Fruit fly (Drosophila melanogaster) whole organism, embryonic: ENCODE measurements around the gene CG10194.

Experiments used
- Aef1 ChIP-seq: fragments of 200-800 bp; sonication (Bioruptor generic); IDR thresholded peaks from 3 replicates; pipeline ENCODE4 v1.3.6; 2022; ENCODE audit warnings: missing biosample characterization, missing genetic modification characterization
- Atf-2 ChIP-seq: fragments of 200-800 bp; sonication (Bioruptor generic); optimal IDR thresholded peaks from 2 replicates; lab custom pipeline; 2016; ENCODE audit warnings: missing biosample characterization, missing genetic modification characterization
- Atf3 ChIP-seq: fragments of 200-800 bp; sonication (Bioruptor generic); optimal IDR thresholded peaks from 3 replicates; lab custom pipeline; 2016; ENCODE audit warnings: missing biosample characterization, missing genetic modification characterization
- Atf6 ChIP-seq: fragments of 200-800 bp; sonication (Bioruptor generic); IDR thresholded peaks from 2 replicates; pipeline ENCODE4 v1.3.6; 2022; ENCODE audit warnings: missing biosample characterization, missing genetic modification characterization
- CG11504 ChIP-seq: fragments of 200-800 bp; sonication (Bioruptor generic); optimal IDR thresholded peaks from 3 replicates; lab custom pipeline; 2019; ENCODE audit warnings: missing biosample characterization, mild to moderate bottlenecking, missing genetic modification characterization, moderate library complexity
- CG12104 ChIP-seq: fragments of 200-800 bp; sonication (Bioruptor generic); optimal IDR thresholded peaks from 3 replicates; lab custom pipeline; 2016; ENCODE audit warnings: missing biosample characterization, missing genetic modification characterization
- CG12391 ChIP-seq: fragments of 200-800 bp; sonication (Bioruptor generic); optimal IDR thresholded peaks from 3 replicates; lab custom pipeline; 2018; ENCODE audit warnings: missing biosample characterization, mild to moderate bottlenecking, missing genetic modification characterization, moderate library complexity
- CG13296 ChIP-seq: fragments of 200-800 bp; sonication (Bioruptor generic); optimal IDR thresholded peaks from 3 replicates; lab custom pipeline; 2018; ENCODE audit warnings: missing biosample characterization, mild to moderate bottlenecking, missing genetic modification characterization
- CG13775 ChIP-seq: fragments of 200-800 bp; sonication (Bioruptor generic); optimal IDR thresholded peaks from 3 replicates; lab custom pipeline; 2017; ENCODE audit warnings: missing biosample characterization, mild to moderate bottlenecking, missing genetic modification characterization
- CG13894 ChIP-seq: fragments of 200-800 bp; sonication (Bioruptor generic); optimal IDR thresholded peaks from 3 replicates; lab custom pipeline; 2018; ENCODE audit warnings: missing biosample characterization, mild to moderate bottlenecking, missing genetic modification characterization, moderate library complexity
- CG14050 ChIP-seq: fragments of 200-800 bp; sonication (Bioruptor generic); IDR thresholded peaks from 3 replicates; pipeline ENCODE4 v1.3.6; 2022; ENCODE audit warnings: missing biosample characterization, missing genetic modification characterization
- CG14710 ChIP-seq: fragments of 200-800 bp; sonication (Bioruptor generic); optimal IDR thresholded peaks from 3 replicates; lab custom pipeline; 2019; ENCODE audit warnings: missing biosample characterization, mild to moderate bottlenecking, missing genetic modification characterization, moderate library complexity
- CG17359 ChIP-seq: fragments of 200-800 bp; sonication (Bioruptor generic); optimal IDR thresholded peaks from 3 replicates; lab custom pipeline; 2018; ENCODE audit warnings: missing biosample characterization, mild to moderate bottlenecking, missing genetic modification characterization, moderate library complexity
- CG1792 ChIP-seq: fragments of 200-800 bp; sonication (Bioruptor generic); optimal IDR thresholded peaks from 2 replicates; lab custom pipeline; 2016; ENCODE audit warnings: missing biosample characterization, missing genetic modification characterization
- CG18011 ChIP-seq: fragments of 200-800 bp; sonication (Bioruptor generic); optimal IDR thresholded peaks from 2 replicates; lab custom pipeline; 2017; ENCODE audit warnings: missing biosample characterization, missing genetic modification characterization, mild to moderate bottlenecking, moderate library complexity, missing genotype
- CG18262 ChIP-seq: fragments of 200-800 bp; optimal IDR thresholded peaks from 3 replicates; lab custom pipeline; 2019; ENCODE audit warnings: missing biosample characterization, mild to moderate bottlenecking, missing genetic modification characterization, moderate library complexity
- CG2712 ChIP-seq: fragments of 200-800 bp; optimal IDR thresholded peaks from 3 replicates; lab custom pipeline; 2019; ENCODE audit warnings: missing biosample characterization, mild to moderate bottlenecking, missing genetic modification characterization, moderate library complexity
- CG32767 ChIP-seq: fragments of 200-800 bp; sonication (Bioruptor generic); IDR thresholded peaks from 2 replicates; pipeline ENCODE4 v1.3.6; 2022; ENCODE audit warnings: missing biosample characterization, missing genetic modification characterization
- CG3281 ChIP-seq: fragments of 200-800 bp; sonication (Bioruptor generic); optimal IDR thresholded peaks from 3 replicates; lab custom pipeline; 2017; ENCODE audit warnings: missing biosample characterization, mild to moderate bottlenecking, missing genetic modification characterization
- CG3995 ChIP-seq: fragments of 200-800 bp; sonication (Bioruptor generic); optimal IDR thresholded peaks from 3 replicates; lab custom pipeline; 2016; ENCODE audit warnings: missing biosample characterization, missing genetic modification characterization
- CG7745 ChIP-seq: fragments of 200-800 bp; sonication (Bioruptor generic); optimal IDR thresholded peaks from 2 replicates; lab custom pipeline; 2018; ENCODE audit warnings: missing biosample characterization, mild to moderate bottlenecking, missing genetic modification characterization, moderate library complexity
- CG7839 ChIP-seq: fragments of 200-800 bp; sonication (Bioruptor generic); optimal IDR thresholded peaks from 3 replicates; lab custom pipeline; 2018; ENCODE audit warnings: missing biosample characterization, mild to moderate bottlenecking, missing genetic modification characterization, moderate library complexity
- D19B ChIP-seq: fragments of 200-800 bp; sonication (Bioruptor generic); optimal IDR thresholded peaks from 2 replicates; lab custom pipeline; 2017; ENCODE audit warnings: missing biosample characterization, mild to moderate bottlenecking, missing genetic modification characterization
- Dbx ChIP-seq: fragments of 200-800 bp; sonication (Bioruptor generic); IDR thresholded peaks from 3 replicates; pipeline ENCODE4 v1.3.6; 2022; ENCODE audit warnings: missing biosample characterization, missing genetic modification characterization
- Dll ChIP-seq: fragments of 200-800 bp; sonication (Bioruptor generic); IDR thresholded peaks from 4 replicates; pipeline ENCODE4 v1.3.6; 2022; ENCODE audit warnings: missing biosample characterization, missing genetic modification characterization; ENCODE audit not compliant: partially characterized antibody
- Gsc ChIP-seq: fragments of 200-800 bp; sonication (Bioruptor generic); IDR thresholded peaks from 2 replicates; pipeline ENCODE4 v1.3.6; 2022; ENCODE audit warnings: missing biosample characterization, missing genetic modification characterization
- Gug ChIP-seq: fragments of 200-800 bp; sonication (Bioruptor generic); IDR thresholded peaks from 4 replicates; pipeline ENCODE4 v1.3.6; 2022; ENCODE audit warnings: missing biosample characterization, missing genetic modification characterization
- H2.0 ChIP-seq: fragments of 200-800 bp; sonication (Bioruptor generic); IDR thresholded peaks from 2 replicates; pipeline ENCODE4 v1.3.6; 2022; ENCODE audit warnings: missing biosample characterization, missing genetic modification characterization
- Hr39 ChIP-seq: fragments of >200 bp; optimal IDR thresholded peaks from 2 replicates; lab custom pipeline; 2017
- Kr ChIP-seq: fragments of 200-800 bp; sonication (Bioruptor generic); optimal IDR thresholded peaks from 2 replicates; lab custom pipeline; 2017; ENCODE audit warnings: missing biosample characterization, mild to moderate bottlenecking, missing genetic modification characterization
- Nf-YA ChIP-seq: fragments of 200-800 bp; sonication (Bioruptor generic); IDR thresholded peaks from 2 replicates; pipeline ENCODE4 v1.3.6; 2022; ENCODE audit warnings: missing biosample characterization, missing genetic modification characterization
- Opbp ChIP-seq: fragments of 200-800 bp; sonication (Bioruptor generic); IDR thresholded peaks from 3 replicates; pipeline ENCODE4 v1.3.6; 2022; ENCODE audit warnings: missing biosample characterization, missing genetic modification characterization; ENCODE audit not compliant: partially characterized antibody
- Spps ChIP-seq: fragments of 200-800 bp; sonication (Bioruptor generic); optimal IDR thresholded peaks from 2 replicates; lab custom pipeline; 2018; ENCODE audit warnings: missing biosample characterization, mild to moderate bottlenecking, missing genetic modification characterization
- Sry-δ ChIP-seq: fragments of 200-800 bp; sonication (Bioruptor generic); optimal IDR thresholded peaks from 2 replicates; lab custom pipeline; 2016; ENCODE audit warnings: missing biosample characterization, missing genetic modification characterization
- aop ChIP-seq: fragments of 200-800 bp; sonication (Bioruptor generic); IDR thresholded peaks from 2 replicates; pipeline ENCODE4 v1.3.6; 2022; ENCODE audit warnings: missing biosample characterization, missing genetic modification characterization
- az2 ChIP-seq: fragments of 200-800 bp; sonication (Bioruptor generic); optimal IDR thresholded peaks from 3 replicates; lab custom pipeline; 2016; ENCODE audit warnings: missing biosample characterization, missing genetic modification characterization
- croc ChIP-seq: fragments of 200-800 bp; sonication (Bioruptor generic); conservative IDR thresholded peaks from 3 replicates; pipeline ENCODE4 v1.3.6; 2022; ENCODE audit warnings: missing biosample characterization, missing genetic modification characterization
- danr ChIP-seq: fragments of 200-800 bp; sonication (Bioruptor generic); IDR thresholded peaks from 2 replicates; pipeline ENCODE4 v1.3.6; 2022; ENCODE audit warnings: missing biosample characterization, missing genetic modification characterization
- disco-r ChIP-seq: fragments of 200-800 bp; sonication (Bioruptor generic); optimal IDR thresholded peaks from 2 replicates; lab custom pipeline; 2016; ENCODE audit warnings: missing biosample characterization, missing genetic modification characterization
- fd3F ChIP-seq: fragments of 200-800 bp; sonication (Bioruptor generic); optimal IDR thresholded peaks from 2 replicates; lab custom pipeline; 2018; ENCODE audit warnings: missing biosample characterization, mild to moderate bottlenecking, missing genetic modification characterization, moderate library complexity
- fd64A ChIP-seq: fragments of 200-800 bp; sonication (Bioruptor generic); optimal IDR thresholded peaks from 3 replicates; lab custom pipeline; 2018; ENCODE audit warnings: missing biosample characterization, mild to moderate bottlenecking, missing genetic modification characterization
- jing ChIP-seq: fragments of 200-800 bp; sonication (Bioruptor generic); optimal IDR thresholded peaks from 2 replicates; lab custom pipeline; 2018; ENCODE audit warnings: missing biosample characterization, mild to moderate bottlenecking, missing genetic modification characterization
- ken ChIP-seq: fragments of 200-800 bp; sonication (Bioruptor generic); IDR thresholded peaks from 3 replicates; pipeline ENCODE4 v1.3.6; 2022; ENCODE audit warnings: missing biosample characterization, missing genetic modification characterization
- lilli ChIP-seq: fragments of 200-800 bp; sonication (Bioruptor generic); optimal IDR thresholded peaks from 3 replicates; lab custom pipeline; 2016; ENCODE audit warnings: missing biosample characterization, missing genetic modification characterization
- nerfin-1 ChIP-seq: fragments of 200-800 bp; sonication (Bioruptor generic); optimal IDR thresholded peaks from 3 replicates; lab custom pipeline; 2019; ENCODE audit warnings: missing biosample characterization, mild to moderate bottlenecking, missing genetic modification characterization, moderate library complexity
- ro ChIP-seq: fragments of 200-800 bp; sonication (Bioruptor generic); IDR thresholded peaks from 2 replicates; pipeline ENCODE4 v1.3.6; 2022; ENCODE audit warnings: missing biosample characterization, missing genetic modification characterization
- run ChIP-seq: fragments of 200-800 bp; sonication (Bioruptor generic); optimal IDR thresholded peaks from 3 replicates; lab custom pipeline; 2018; ENCODE audit warnings: missing biosample characterization, mild to moderate bottlenecking, missing genetic modification characterization
- sqz ChIP-seq: fragments of 200-800 bp; sonication (Bioruptor generic); optimal IDR thresholded peaks from 3 replicates; lab custom pipeline; 2018; ENCODE audit warnings: missing biosample characterization, mild to moderate bottlenecking, missing genetic modification characterization
- trh ChIP-seq: fragments of 200-800 bp; sonication (Bioruptor generic); optimal IDR thresholded peaks from 2 replicates; lab custom pipeline; 2016; ENCODE audit warnings: missing biosample characterization, missing genetic modification characterization
- wdn ChIP-seq: fragments of 200-800 bp; sonication (Bioruptor generic); IDR thresholded peaks from 2 replicates; pipeline ENCODE4 v1.3.6; 2022; ENCODE audit warnings: missing biosample characterization, missing genetic modification characterization

The CG10194 gene

DNA sequence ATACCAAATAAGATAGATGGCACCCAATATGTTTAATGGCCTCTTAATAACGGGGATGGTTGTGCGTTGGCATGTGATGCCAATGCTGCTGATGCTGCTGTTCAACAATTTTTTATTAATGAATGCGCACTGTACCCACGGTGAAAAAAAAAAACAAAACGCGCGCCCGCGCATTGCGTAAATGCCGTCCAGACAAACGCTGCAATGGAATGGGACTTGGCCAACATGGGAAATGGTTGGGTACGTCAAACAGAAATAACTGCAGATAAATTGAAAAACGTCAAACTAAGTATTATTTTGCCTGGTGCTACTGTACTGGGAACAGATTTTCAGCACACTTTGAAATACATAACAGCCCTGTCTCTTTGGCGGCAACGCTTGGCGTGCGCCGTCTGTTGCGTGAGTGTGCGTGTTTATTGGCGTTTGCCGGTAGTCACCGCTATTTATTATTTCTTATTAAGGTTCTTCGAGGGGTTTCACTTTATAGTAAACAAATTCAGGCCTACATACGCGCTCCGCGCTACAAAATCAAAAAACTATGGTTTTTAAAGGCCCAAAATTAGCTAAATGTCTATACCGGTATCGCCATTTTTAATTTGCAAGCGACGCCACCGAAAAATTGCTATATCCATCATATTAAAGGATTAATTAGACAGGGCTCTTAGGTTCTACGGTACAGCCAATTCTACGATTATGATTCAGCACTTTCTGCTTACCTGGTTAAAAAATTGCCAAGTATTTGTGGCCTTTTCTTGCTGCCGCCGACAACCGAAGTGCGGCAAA is 37.2 kb downstream of the CG10194 start (continued):
- TF ChIP-seq CG3281 (GFP tag; lab: Kevin White, UChicago) = peak; percentile 99
- no peak for TF ChIP-seq CG1792 (GFP tag; lab: Kevin White, UChicago)
- TF ChIP-seq CG14050 = no peak; the same call in 2 of the 3 replicates
- TF ChIP-seq aop (GFP tag; lab: Robert Waterston, UW) = no peak
- peak; percentile 22 for TF ChIP-seq az2
- no peak for TF ChIP-seq CG2712 (tag; lab: Kevin White, UChicago)
- TF ChIP-seq Gug (GFP tag; lab: Robert Waterston, UW) = no peak
- no peak; the same call in 1 of the 3 replicates for TF ChIP-seq Opbp (GFP tag; lab: Robert Waterston, UW)
- no peak for TF ChIP-seq CG18011
- peak; percentile 49; the same call in 1 of the 2 replicates for TF ChIP-seq Atf6
- TF ChIP-seq Aef1 = no peak
- TF ChIP-seq wdn (GFP tag; lab: Robert Waterston, UW) = no peak
- TF ChIP-seq CG17359 (tag; lab: Kevin White, UChicago) = peak; percentile 41
- TF ChIP-seq Atf-2 (GFP tag; lab: Kevin White, UChicago) = no peak
- TF ChIP-seq Dll (GFP tag; lab: Robert Waterston, UW) = no peak; the same call in 3 of the 4 replicates
- TF ChIP-seq CG13894 = no peak
- TF ChIP-seq CG13296 (GFP tag; lab: Kevin White, UChicago) = peak; percentile 2
- TF ChIP-seq ken (GFP tag; lab: Robert Waterston, UW) = 0 out of 3 replicates have a peak, but pooled peaks have one; percentile 52
- no peak for TF ChIP-seq trh (GFP tag; lab: Kevin White, UChicago)
- no peak for TF ChIP-seq D19B (GFP tag; lab: Kevin White, UChicago)
- TF ChIP-seq Dbx (GFP tag; lab: Robert Waterston, UW) = peak; percentile 36; the same call in 1 of the 3 replicates
- TF ChIP-seq sqz (GFP tag; lab: Kevin White, UChicago) = peak; percentile 80
- TF ChIP-seq CG14710 (tag; lab: Kevin White, UChicago) = no peak
- TF ChIP-seq Gsc (GFP tag; lab: Robert Waterston, UW) = no peak
- TF ChIP-seq CG18262 = no peak
- TF ChIP-seq nerfin-1 (tag; lab: Kevin White, UChicago) = peak; percentile 97
- TF ChIP-seq ro (GFP tag; lab: Robert Waterston, UW) = no peak
- no peak for TF ChIP-seq Sry-δ (GFP tag; lab: Kevin White, UChicago)
- peak; percentile 32 for TF ChIP-seq CG7839 (tag; lab: Kevin White, UChicago)
- peak; percentile 40 for TF ChIP-seq lilli (GFP tag; lab: Kevin White, UChicago)
- peak; percentile 21 for TF ChIP-seq CG11504
- TF ChIP-seq Atf3 = no peak
- TF ChIP-seq run = no peak
- no peak for TF ChIP-seq Hr39 (lab: Kevin White, UChicago)
- TF ChIP-seq fd3F (GFP tag; lab: Kevin White, UChicago) = no peak
- TF ChIP-seq danr (GFP tag; lab: Robert Waterston, UW) = no peak
- no peak for TF ChIP-seq Nf-YA (GFP tag; lab: Robert Waterston, UW)
- TF ChIP-seq CG32767 (GFP tag; lab: Robert Waterston, UW) = no peak
- no peak for TF ChIP-seq CG12104 (GFP tag; lab: Kevin White, UChicago)
- TF ChIP-seq jing (GFP tag; lab: Kevin White, UChicago) = no peak
- TF ChIP-seq CG7745 (tag; lab: Kevin White, UChicago) = no peak
- TF ChIP-seq fd64A (GFP tag; lab: Kevin White, UChicago) = no peak
- TF ChIP-seq CG13775 (GFP tag; lab: Kevin White, UChicago) = no peak
- no peak for TF ChIP-seq disco-r (GFP tag; lab: Kevin White, UChicago)
- TF ChIP-seq Kr (GFP tag; lab: Kevin White, UChicago) = no peak
- TF ChIP-seq H2.0 = no peak
- no peak for TF ChIP-seq croc
- TF ChIP-seq CG12391 (tag; lab: Kevin White, UChicago) = peak; percentile 16
- TF ChIP-seq Spps = no peak
- TF ChIP-seq CG3995 (GFP tag; lab: Kevin White, UChicago) = no peak
